Worm (Caenorhabditis elegans) whole organism, midembryonic: ENCODE results near the gene imph-1.

Experiments
- T22C8.4 ChIP-seq: fragments of 200-800 bp; sonication (Bioruptor generic); IDR thresholded peaks from 2 replicates; pipeline ENCODE4 v1.3.6; 2022; ENCODE audit warnings: missing genetic modification characterization, missing compliant biosample characterization
- cog-1 ChIP-seq: sonication (generic microtip); optimal IDR thresholded peaks from 2 replicates; lab custom pipeline; 2016; ENCODE audit warnings: missing genetic modification characterization, missing compliant biosample characterization
- flt-1 ChIP-seq: fragments of 200-800 bp; sonication (Bioruptor generic); IDR thresholded peaks from 2 replicates; pipeline ENCODE4 v1.3.6; 2022; ENCODE audit warnings: missing genetic modification characterization, missing compliant biosample characterization
- klf-2 ChIP-seq: fragments of 200-800 bp; sonication (Bioruptor generic); conservative IDR thresholded peaks from 2 replicates; pipeline ENCODE4 v1.3.6; 2022; ENCODE audit warnings: missing genetic modification reagents, missing genetic modification characterization, missing compliant biosample characterization
- med-1 ChIP-seq: sonication (generic microtip); optimal IDR thresholded peaks from 2 replicates; lab custom pipeline; 2017; ENCODE audit warnings: missing genetic modification characterization, mild to moderate bottlenecking, missing compliant biosample characterization, antibody characterized with exemption, missing genetic modification reagents; ENCODE audit not compliant: insufficient read depth
- ref-1 ChIP-seq: fragments of 200-800 bp; sonication (Bioruptor generic); conservative IDR thresholded peaks from 2 replicates; pipeline ENCODE4 v1.3.6; 2022; ENCODE audit warnings: missing genetic modification reagents, missing genetic modification characterization, missing compliant biosample characterization
- tab-1 ChIP-seq: fragments of 200-800 bp; sonication (Bioruptor generic); IDR thresholded peaks from 2 replicates; pipeline ENCODE4 v1.3.6; 2022; ENCODE audit warnings: missing genetic modification characterization, missing compliant biosample characterization
- ztf-23 ChIP-seq: fragments of 200-800 bp; sonication (Bioruptor generic); IDR thresholded peaks from 2 replicates; pipeline ENCODE4 v1.3.6; 2022; ENCODE audit warnings: missing genetic modification reagents, missing genetic modification characterization, missing compliant biosample characterization
- ztf-29 ChIP-seq: fragments of 200-800 bp; sonication (Bioruptor generic); IDR thresholded peaks from 2 replicates; pipeline ENCODE4 v1.3.6; 2022; ENCODE audit warnings: missing genetic modification reagents, missing genetic modification characterization, missing compliant biosample characterization

Gene imph-1

DNA sequence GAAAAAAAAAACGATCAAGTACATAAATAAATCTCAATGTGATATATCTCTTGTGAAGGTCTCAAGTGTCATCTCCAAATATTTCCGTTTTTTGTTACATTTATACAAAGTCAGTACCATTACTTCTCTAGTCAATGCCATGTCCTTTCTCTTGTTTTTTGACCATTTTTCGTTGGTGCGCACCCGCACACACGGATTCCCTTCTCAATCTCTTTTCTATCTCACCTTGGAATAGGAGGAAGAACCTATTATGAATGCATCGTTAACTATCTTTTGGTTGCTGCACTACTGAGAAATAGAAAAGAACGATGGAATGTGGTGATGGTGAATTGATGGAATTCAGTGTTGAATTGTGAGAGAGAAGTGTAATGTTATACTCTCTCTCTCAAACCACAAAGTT, 35.6 kb upstream of the imph-1 start:
- no peak for TF ChIP-seq tab-1
- TF ChIP-seq med-1, result no peak
- no peak for TF ChIP-seq klf-2 (GFP tag; lab: Robert Waterston, UW)
- TF ChIP-seq ztf-23, result no peak
- no peak for TF ChIP-seq cog-1
- no peak for TF ChIP-seq ref-1 (GFP tag; lab: Robert Waterston, UW)
- TF ChIP-seq ztf-29 (GFP tag; lab: Robert Waterston, UW), result no peak
- no peak for TF ChIP-seq flt-1 (GFP tag; lab: Robert Waterston, UW)
- no peak for TF ChIP-seq T22C8.4 (GFP tag; lab: Robert Waterston, UW)

DNA sequence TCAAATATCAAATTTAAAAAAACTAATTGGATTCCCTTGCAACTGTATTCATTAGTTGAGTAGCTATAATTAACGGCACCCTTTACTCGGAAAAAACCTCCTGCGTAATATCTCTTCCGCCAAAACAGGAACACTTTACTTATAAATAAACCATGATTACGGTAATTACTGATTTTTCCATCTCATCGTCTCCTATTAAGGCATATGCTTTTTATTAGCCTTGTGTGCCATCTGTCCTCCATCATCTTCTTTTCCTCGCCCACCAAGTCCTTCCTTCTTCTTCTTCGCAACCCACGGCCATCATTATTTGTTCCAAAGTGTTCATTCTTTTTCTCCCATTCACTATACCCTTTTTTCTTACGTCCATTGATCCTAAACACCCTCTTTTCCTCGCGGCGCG, 34.0 kb upstream of the imph-1 start:
- no peak for TF ChIP-seq tab-1
- TF ChIP-seq med-1, result no peak

DNA sequence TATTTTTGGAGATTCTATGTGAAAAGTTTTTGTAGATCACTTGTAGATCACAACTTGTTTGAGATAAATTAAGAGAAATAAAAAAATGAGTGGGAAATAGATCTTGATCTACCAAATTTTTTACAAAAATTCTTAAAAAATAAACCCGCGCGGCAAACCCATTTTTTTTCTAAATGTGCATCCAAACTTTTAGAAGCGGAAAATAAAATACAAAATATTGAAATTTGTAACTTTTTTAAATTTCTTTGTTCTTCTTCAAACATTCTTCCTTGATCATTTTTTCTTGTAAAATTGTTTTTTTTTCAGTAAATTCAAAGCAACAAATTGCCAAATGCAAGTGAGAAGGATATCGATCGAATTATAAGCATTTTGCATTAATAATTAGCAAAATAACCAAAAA, 33.4 kb upstream of the imph-1 start, which contains the start of gene cdh-4:
cdh-4 (plus strand) TSS at position 301 of the 400 bp plus-strand sequence.
- TF ChIP-seq flt-1 (GFP tag; lab: Robert Waterston, UW) (no peak), med-1 (no peak), klf-2 (GFP tag; lab: Robert Waterston, UW) (no peak), ref-1 (GFP tag; lab: Robert Waterston, UW) (no peak), cog-1 (no peak), tab-1 (no peak), ztf-23 (no peak), ztf-29 (GFP tag; lab: Robert Waterston, UW) (no peak), T22C8.4 (GFP tag; lab: Robert Waterston, UW) (no peak)

DNA sequence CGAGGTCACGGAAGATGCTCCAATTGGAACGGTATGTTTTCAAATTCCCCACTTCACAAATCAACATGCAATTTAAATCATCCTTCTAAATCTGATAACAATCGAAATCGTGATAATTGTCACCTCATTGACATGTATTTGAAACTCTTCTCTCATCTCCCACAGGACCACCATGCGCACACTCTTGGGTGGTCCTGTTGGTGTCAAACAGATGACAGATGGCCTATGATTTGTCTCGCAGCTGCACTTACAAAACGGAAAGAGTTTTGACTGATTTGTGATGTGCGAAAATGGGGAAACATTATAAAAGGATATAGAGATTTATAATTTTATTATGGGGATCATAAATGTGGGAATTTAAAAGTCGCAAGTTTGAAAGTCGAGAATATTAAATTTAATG, 30.0 kb upstream of the imph-1 start:
- TF ChIP-seq klf-2 (GFP tag; lab: Robert Waterston, UW), result no peak
- TF ChIP-seq ref-1 (GFP tag; lab: Robert Waterston, UW), result no peak
- no peak for TF ChIP-seq T22C8.4 (GFP tag; lab: Robert Waterston, UW)
- no peak for TF ChIP-seq cog-1
- TF ChIP-seq tab-1, result no peak
- TF ChIP-seq flt-1 (GFP tag; lab: Robert Waterston, UW), result no peak
- TF ChIP-seq med-1, result no peak
- TF ChIP-seq ztf-29 (GFP tag; lab: Robert Waterston, UW), result no peak
- TF ChIP-seq ztf-23, result no peak

DNA sequence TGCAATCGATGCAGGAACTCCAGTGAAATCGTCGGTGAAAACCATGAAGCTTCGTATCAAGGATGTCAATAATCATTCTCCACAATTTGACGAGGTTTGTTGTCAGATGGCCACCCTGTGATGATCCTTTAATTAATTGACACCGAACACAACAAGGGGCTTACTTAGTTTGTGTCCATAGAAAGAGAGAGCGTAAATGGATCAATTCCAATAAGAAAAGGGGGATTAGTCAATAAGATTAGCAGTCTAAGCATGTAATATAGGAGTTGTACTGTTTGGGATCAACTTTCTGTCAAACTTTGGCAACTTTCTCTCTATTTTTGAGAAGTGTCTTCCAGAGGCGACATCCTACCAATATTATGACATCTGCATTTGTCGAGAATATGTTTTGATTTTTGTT, 29.3 kb upstream of the imph-1 start:
- TF ChIP-seq flt-1 (GFP tag; lab: Robert Waterston, UW) (no peak), ref-1 (GFP tag; lab: Robert Waterston, UW) (no peak), med-1 (no peak), tab-1 (no peak), T22C8.4 (GFP tag; lab: Robert Waterston, UW) (no peak), ztf-29 (GFP tag; lab: Robert Waterston, UW) (no peak), ztf-23 (no peak), cog-1 (no peak), klf-2 (GFP tag; lab: Robert Waterston, UW) (no peak)

DNA sequence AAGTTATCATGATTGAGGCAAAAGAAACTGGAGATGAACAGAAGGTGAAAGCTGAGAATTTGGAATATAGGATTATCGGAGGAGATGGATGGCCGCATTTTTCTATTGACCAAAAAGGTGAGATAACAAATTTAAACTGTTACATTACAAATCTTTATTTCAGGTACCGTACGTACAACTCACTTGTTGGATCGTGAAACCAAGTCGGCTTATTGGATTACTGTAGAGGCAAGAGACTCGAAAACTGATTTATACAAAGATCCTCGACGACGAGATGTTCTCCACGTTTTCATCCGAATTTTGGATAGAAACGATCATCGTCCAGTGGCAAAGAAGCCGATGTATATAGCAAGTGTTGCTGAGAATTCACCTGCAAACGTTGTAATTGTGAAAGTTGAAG, 27.4 kb upstream of the imph-1 start:
- no peak for TF ChIP-seq ref-1 (GFP tag; lab: Robert Waterston, UW)
- no peak for TF ChIP-seq med-1
- no peak for TF ChIP-seq ztf-23

DNA sequence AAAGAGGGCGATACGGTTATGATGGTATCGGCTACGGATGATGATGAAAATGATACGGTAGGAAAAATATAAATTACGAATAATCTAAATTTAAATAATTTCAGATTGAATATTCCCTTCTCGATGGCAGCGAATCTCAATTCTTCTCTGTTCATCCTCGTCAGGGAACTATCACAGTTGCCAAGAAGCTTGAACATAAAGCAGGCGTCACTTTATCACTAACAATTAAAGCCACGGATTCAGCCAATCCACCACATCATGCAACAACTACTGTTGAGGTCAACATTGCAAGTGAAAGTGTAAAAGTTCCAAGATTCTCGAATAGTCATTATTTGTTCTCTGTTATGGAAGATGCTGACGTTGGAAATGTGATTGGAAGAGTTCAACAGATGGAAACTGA, 22.4 kb upstream of the imph-1 start:
- TF ChIP-seq ztf-23, result no peak
- no peak for TF ChIP-seq ref-1 (GFP tag; lab: Robert Waterston, UW)
- no peak for TF ChIP-seq med-1
- no peak for TF ChIP-seq cog-1
- no peak for TF ChIP-seq ztf-29 (GFP tag; lab: Robert Waterston, UW)
- no peak for TF ChIP-seq flt-1 (GFP tag; lab: Robert Waterston, UW)
- no peak for TF ChIP-seq tab-1
- no peak for TF ChIP-seq T22C8.4 (GFP tag; lab: Robert Waterston, UW)
- no peak for TF ChIP-seq klf-2 (GFP tag; lab: Robert Waterston, UW)

DNA sequence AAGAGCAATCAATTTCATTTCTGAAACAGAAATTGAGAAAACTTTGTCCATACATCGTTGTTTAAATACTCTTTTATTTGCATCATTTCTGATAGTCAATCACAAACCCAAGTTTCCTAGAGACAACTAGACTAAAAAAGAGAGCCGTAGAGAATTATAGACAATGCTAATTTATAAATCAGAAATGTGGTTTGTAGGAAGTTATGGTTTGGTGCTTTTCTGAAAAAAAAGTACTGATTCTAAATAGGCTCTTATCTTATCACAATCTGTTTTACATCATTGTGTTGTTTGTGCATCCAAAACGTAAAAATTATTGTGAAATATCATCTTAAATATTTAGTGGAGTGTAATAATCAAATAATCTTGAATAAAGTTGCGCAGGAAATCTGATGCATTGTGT, 12.8 kb upstream of the imph-1 start, which contains the start of gene ugt-62:
ugt-62 (minus strand) TSS at position 20 of the 400 bp plus-strand sequence.
- TF ChIP-seq ref-1 (GFP tag; lab: Robert Waterston, UW), result no peak
- no peak for TF ChIP-seq flt-1 (GFP tag; lab: Robert Waterston, UW)

DNA sequence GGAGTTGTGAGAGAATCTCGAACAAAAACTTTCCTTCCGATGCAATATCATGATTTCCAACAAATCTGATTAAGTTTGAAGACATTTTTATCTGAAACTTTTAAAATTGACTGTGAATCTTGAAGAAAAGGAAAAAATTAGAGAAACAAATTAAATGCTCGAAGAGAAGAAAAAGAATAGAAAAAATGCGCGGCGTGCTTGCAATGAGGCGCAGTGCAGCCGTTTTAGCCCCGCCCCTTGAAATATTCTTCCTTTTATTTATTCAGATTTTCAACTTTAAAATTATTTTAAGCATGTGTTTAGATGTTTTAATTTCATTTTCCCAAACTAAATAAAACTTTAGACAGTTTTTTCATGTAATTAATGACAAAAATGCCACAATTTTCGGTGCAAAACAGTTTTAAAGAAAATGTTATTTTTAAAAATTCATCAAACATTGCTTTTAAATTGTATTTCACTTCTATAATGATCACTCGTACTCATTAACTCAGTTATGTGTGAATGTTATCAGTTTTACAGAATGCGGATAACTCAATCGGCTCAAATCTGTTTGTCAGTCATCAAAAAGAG, 11.0 kb upstream of the imph-1 start, which contains the start of the genes mrps-34 and cisd-3.1:
mrps-34 (minus strand) TSS at position 91 of the 570 bp plus-strand sequence.
cisd-3.1 (plus strand) TSS at position 520 of the 570 bp plus-strand sequence.
- TF ChIP-seq ztf-23 (no peak), cog-1 (peak; percentile 8), tab-1 (no peak; the same call in 1 of the 2 replicates), ref-1 (GFP tag; lab: Robert Waterston, UW) (no peak), flt-1 (GFP tag; lab: Robert Waterston, UW) (peak; percentile 62; the same call in 1 of the 2 replicates), ztf-29 (GFP tag; lab: Robert Waterston, UW) (no peak), klf-2 (GFP tag; lab: Robert Waterston, UW) (no peak), T22C8.4 (GFP tag; lab: Robert Waterston, UW) (no peak), med-1 (peak; percentile 70)

DNA sequence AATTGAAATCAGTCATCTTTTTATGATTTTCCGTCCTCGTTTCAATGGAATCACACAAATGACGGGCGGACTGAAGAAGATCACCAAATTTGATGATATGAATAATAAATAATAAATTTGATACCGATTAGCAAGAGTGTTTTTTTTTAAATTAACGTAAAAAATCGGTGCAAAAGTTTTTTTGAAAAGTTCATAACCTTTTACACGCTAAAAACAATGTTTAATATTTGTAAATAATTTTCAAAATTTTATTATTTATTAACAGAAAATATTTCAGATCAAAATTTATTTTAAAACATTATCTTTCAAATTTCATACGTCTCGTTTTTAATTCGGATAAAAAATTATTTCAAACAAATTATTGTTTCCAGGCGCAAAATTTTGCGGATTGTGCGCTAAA, 8.5 kb upstream of the imph-1 start, which contains the start of gene M88.3:
M88.3 (minus strand) TSS at position 101 of the 400 bp plus-strand sequence.
- TF ChIP-seq ref-1 (GFP tag; lab: Robert Waterston, UW) (no peak), cog-1 (no peak), flt-1 (GFP tag; lab: Robert Waterston, UW) (no peak), ztf-23 (no peak), ztf-29 (GFP tag; lab: Robert Waterston, UW) (no peak), klf-2 (GFP tag; lab: Robert Waterston, UW) (no peak), T22C8.4 (GFP tag; lab: Robert Waterston, UW) (no peak), med-1 (no peak), tab-1 (no peak)

DNA sequence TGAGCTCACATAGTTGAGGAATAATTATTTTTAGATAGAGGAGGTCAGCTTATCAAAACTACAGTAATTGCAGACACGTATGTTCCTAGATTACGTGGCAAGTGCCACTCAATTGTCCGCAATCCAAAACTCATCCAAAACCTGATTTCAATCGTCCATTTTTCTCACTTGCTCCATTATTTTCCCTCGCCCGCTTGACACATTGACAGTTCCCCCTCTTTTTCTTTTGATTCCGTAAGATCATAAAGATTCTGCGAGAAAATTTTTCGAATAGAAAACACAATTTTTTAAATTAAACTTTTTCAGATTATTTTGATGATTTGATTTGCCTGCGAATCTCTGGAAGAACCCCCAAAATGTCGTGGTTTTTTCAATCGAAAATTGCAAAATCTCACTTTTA, 4.7 kb upstream of the imph-1 start, which contains the start of gene M88.4:
M88.4 (plus strand) TSS at position 301 of the 400 bp plus-strand sequence.
- TF ChIP-seq tab-1 (no peak), T22C8.4 (GFP tag; lab: Robert Waterston, UW) (no peak), ztf-29 (GFP tag; lab: Robert Waterston, UW) (no peak), cog-1 (no peak), ref-1 (GFP tag; lab: Robert Waterston, UW) (no peak), flt-1 (GFP tag; lab: Robert Waterston, UW) (no peak), ztf-23 (no peak), med-1 (no peak), klf-2 (GFP tag; lab: Robert Waterston, UW) (no peak)
